Worm (Caenorhabditis elegans) whole organism, young adult: ENCODE results near the gene R03D7.2.
"Not testable (repeated sequence)": the region's sequence is repeated elsewhere in the genome, so short reads cannot be mapped to it uniquely, and the experiment has no call there.

Source experiments
- B0261.1 ChIP-seq: sonication (generic microtip); optimal IDR thresholded peaks from 2 replicates; lab custom pipeline; 2016; ENCODE audit warnings: mild to moderate bottlenecking, missing genetic modification characterization, moderate library complexity, missing compliant biosample characterization
- C06A6.2 ChIP-seq: fragments of 200-800 bp; sonication (Bioruptor generic); conservative IDR thresholded peaks from 2 replicates; pipeline ENCODE4 v1.3.6; 2022; ENCODE audit warnings: missing genetic modification characterization, missing compliant biosample characterization
- C17E4.6 ChIP-seq: fragments of 200-800 bp; sonication (Bioruptor generic); IDR thresholded peaks from 2 replicates; pipeline ENCODE4 v1.3.6; 2022; ENCODE audit warnings: missing genetic modification reagents, missing genetic modification characterization, missing compliant biosample characterization
- F10E7.11 ChIP-seq: sonication (generic microtip); optimal IDR thresholded peaks from 2 replicates; lab custom pipeline; 2017; ENCODE audit warnings: mild to moderate bottlenecking, missing genetic modification characterization, moderate library complexity, missing compliant biosample characterization
- F22D6.2 ChIP-seq: sonication (generic microtip); optimal IDR thresholded peaks from 2 replicates; lab custom pipeline; 2016; ENCODE audit warnings: mild to moderate bottlenecking, missing genetic modification characterization, missing compliant biosample characterization
- F55B11.4 ChIP-seq: sonication (generic microtip); optimal IDR thresholded peaks from 2 replicates; lab custom pipeline; 2016; ENCODE audit warnings: missing compliant biosample characterization, missing genetic modification characterization, borderline replicate concordance; ENCODE audit not compliant: insufficient read depth
- T07F8.4 ChIP-seq: sonication (generic microtip); optimal IDR thresholded peaks from 2 replicates; lab custom pipeline; 2016; ENCODE audit warnings: mild to moderate bottlenecking, missing genetic modification characterization, moderate library complexity, missing compliant biosample characterization
- Y53F4B.3 ChIP-seq: fragments of 200-800 bp; sonication (Bioruptor generic); IDR thresholded peaks from 2 replicates; pipeline ENCODE4 v1.3.6; 2022; ENCODE audit warnings: missing genetic modification reagents, missing genetic modification characterization, missing compliant biosample characterization
- Y53G8AR.9 ChIP-seq: fragments of 200-800 bp; sonication (Bioruptor generic); conservative IDR thresholded peaks from 2 replicates; pipeline ENCODE4 v1.3.6; 2022; ENCODE audit warnings: missing genetic modification reagents, missing genetic modification characterization, missing compliant biosample characterization
- Y56A3A.18 ChIP-seq: fragments of 200-800 bp; sonication (Bioruptor generic); IDR thresholded peaks from 2 replicates; pipeline ENCODE4 v1.3.6; 2022; ENCODE audit warnings: missing genetic modification reagents, missing genetic modification characterization, missing compliant biosample characterization
- Y95B8A.8 ChIP-seq: fragments of 200-800 bp; sonication (Bioruptor generic); IDR thresholded peaks from 2 replicates; pipeline ENCODE4 v1.3.6; 2022; ENCODE audit warnings: missing genetic modification reagents, missing genetic modification characterization, missing compliant biosample characterization
- attf-3 ChIP-seq: fragments of 200-800 bp; sonication (Bioruptor generic); conservative IDR thresholded peaks from 2 replicates; pipeline ENCODE4 v1.3.6; 2022; ENCODE audit warnings: missing genetic modification reagents, missing genetic modification characterization, missing compliant biosample characterization
- attf-6 ChIP-seq: fragments of 200-800 bp; sonication (Bioruptor generic); IDR thresholded peaks from 2 replicates; pipeline ENCODE4 v1.3.6; 2022; ENCODE audit warnings: missing genetic modification reagents, missing genetic modification characterization, missing compliant biosample characterization
- bed-2 ChIP-seq: fragments of 200-800 bp; sonication (Bioruptor generic); IDR thresholded peaks from 2 replicates; pipeline ENCODE4 v1.3.6; 2022; ENCODE audit warnings: missing genetic modification reagents, missing genetic modification characterization, missing compliant biosample characterization
- ceh-27 ChIP-seq: fragments of 200-800 bp; sonication (Bioruptor generic); optimal IDR thresholded peaks from 2 replicates; lab custom pipeline; 2018; ENCODE audit warnings: mild to moderate bottlenecking, missing genetic modification characterization, moderate library complexity, missing compliant biosample characterization
- ceh-40 ChIP-seq: fragments of 200-800 bp; sonication (Bioruptor generic); IDR thresholded peaks from 2 replicates; pipeline ENCODE4 v1.3.6; 2022; ENCODE audit warnings: missing genetic modification characterization, missing compliant biosample characterization
- ceh-58 ChIP-seq: fragments of 200-800 bp; sonication (Bioruptor generic); IDR thresholded peaks from 2 replicates; pipeline ENCODE4 v1.3.6; 2022; ENCODE audit warnings: missing genetic modification characterization, missing compliant biosample characterization
- ceh-79 ChIP-seq: sonication (generic microtip); optimal IDR thresholded peaks from 2 replicates; lab custom pipeline; 2017; ENCODE audit warnings: mild to moderate bottlenecking, missing genetic modification characterization, missing compliant biosample characterization
- dox-1 ChIP-seq: fragments of 200-800 bp; sonication (Bioruptor generic); IDR thresholded peaks from 2 replicates; pipeline ENCODE4 v1.3.6; 2022; ENCODE audit warnings: missing genetic modification reagents, missing genetic modification characterization, missing compliant biosample characterization
- dpl-1 ChIP-seq: fragments of 150-350 bp; optimal IDR thresholded peaks from 2 replicates; lab custom pipeline; 2014; ENCODE audit warnings: missing biosample characterization, missing genetic modification reagents, missing genetic modification characterization
- efl-1 ChIP-seq: fragments of 150-350 bp; optimal IDR thresholded peaks from 2 replicates; lab custom pipeline; 2014; ENCODE audit warnings: missing biosample characterization, missing genetic modification reagents, missing genetic modification characterization
- egl-44 ChIP-seq: fragments of 200-800 bp; sonication (Bioruptor generic); IDR thresholded peaks from 2 replicates; pipeline ENCODE4 v1.3.6; 2022; ENCODE audit warnings: missing genetic modification reagents, missing genetic modification characterization, missing compliant biosample characterization
- ets-4 ChIP-seq: fragments of 200-800 bp; sonication (Bioruptor generic); optimal IDR thresholded peaks from 2 replicates; lab custom pipeline; 2018; ENCODE audit warnings: mild to moderate bottlenecking, missing genetic modification characterization, missing compliant biosample characterization
- him-1 ChIP-seq: sonication (generic microtip); optimal IDR thresholded peaks from 2 replicates; lab custom pipeline; 2016; ENCODE audit warnings: missing genotype, missing genetic modification reagents, missing genetic modification characterization, missing compliant biosample characterization
- hrde-1 ChIP-seq: sonication (generic microtip); optimal IDR thresholded peaks from 2 replicates; lab custom pipeline; 2016; ENCODE audit warnings: missing genetic modification characterization, mild to moderate bottlenecking, missing compliant biosample characterization, moderate library complexity, missing genotype, missing genetic modification reagents, borderline replicate concordance
- hsf-1 ChIP-seq: fragments of 200-800 bp; sonication (Bioruptor generic); IDR thresholded peaks from 2 replicates; pipeline ENCODE4 v1.3.6; 2022; ENCODE audit warnings: missing genetic modification reagents, missing genetic modification characterization, missing compliant biosample characterization
- lag-1 ChIP-seq: fragments of 200-800 bp; sonication (Bioruptor generic); IDR thresholded peaks from 2 replicates; pipeline ENCODE4 v1.3.6; 2022; ENCODE audit warnings: missing genetic modification reagents, missing genetic modification characterization, missing compliant biosample characterization
- madf-10 ChIP-seq: sonication (generic microtip); optimal IDR thresholded peaks from 2 replicates; lab custom pipeline; 2016; ENCODE audit warnings: mild to moderate bottlenecking, missing genetic modification characterization, missing compliant biosample characterization
- madf-3 ChIP-seq: fragments of 200-800 bp; sonication (Bioruptor generic); IDR thresholded peaks from 2 replicates; pipeline ENCODE4 v1.3.6; 2022; ENCODE audit warnings: missing genetic modification reagents, missing genetic modification characterization, missing compliant biosample characterization
- mcd-1 ChIP-seq: fragments of 200-800 bp; sonication (Bioruptor generic); IDR thresholded peaks from 2 replicates; pipeline ENCODE4 v1.3.6; 2022; ENCODE audit warnings: missing genetic modification reagents, missing genetic modification characterization, missing compliant biosample characterization
- mxl-1 ChIP-seq: sonication (generic microtip); optimal IDR thresholded peaks from 2 replicates; lab custom pipeline; 2016; ENCODE audit warnings: missing genetic modification characterization, missing compliant biosample characterization
- nhr-120 ChIP-seq: fragments of 200-800 bp; sonication (Bioruptor generic); IDR thresholded peaks from 2 replicates; pipeline ENCODE4 v1.3.6; 2022; ENCODE audit warnings: missing genetic modification characterization, missing compliant biosample characterization
- nhr-27 ChIP-seq: fragments of 200-800 bp; sonication (Bioruptor generic); optimal IDR thresholded peaks from 2 replicates; lab custom pipeline; 2018; ENCODE audit warnings: mild to moderate bottlenecking, missing genetic modification characterization, moderate library complexity, missing compliant biosample characterization
- pbrm-1 ChIP-seq: fragments of 200-800 bp; sonication (Bioruptor generic); IDR thresholded peaks from 2 replicates; pipeline ENCODE4 v1.3.6; 2022; ENCODE audit warnings: missing genetic modification reagents, missing genetic modification characterization, missing compliant biosample characterization
- pha-4 ChIP-seq: fragments of 150-350 bp; sonication (generic microtip); optimal IDR thresholded peaks from 2 replicates; lab custom pipeline; 2014; ENCODE audit warnings: missing biosample characterization, missing genetic modification reagents, missing genetic modification characterization
- repo-1 ChIP-seq: sonication (generic microtip); optimal IDR thresholded peaks from 2 replicates; lab custom pipeline; 2017; ENCODE audit warnings: mild to moderate bottlenecking, missing genetic modification characterization, missing compliant biosample characterization
- snpc-1.1 ChIP-seq: sonication (generic microtip); optimal IDR thresholded peaks from 2 replicates; lab custom pipeline; 2017; ENCODE audit warnings: missing genetic modification characterization, mild to moderate bottlenecking, missing compliant biosample characterization, antibody characterized with exemption, moderate library complexity, missing genotype, missing genetic modification reagents; ENCODE audit not compliant: insufficient read depth
- somi-1 ChIP-seq: fragments of 200-800 bp; sonication (Bioruptor generic); optimal IDR thresholded peaks from 2 replicates; lab custom pipeline; 2018; ENCODE audit warnings: mild to moderate bottlenecking, missing genetic modification characterization, missing compliant biosample characterization
- tbx-9 ChIP-seq: sonication (generic microtip); optimal IDR thresholded peaks from 2 replicates; lab custom pipeline; 2016; ENCODE audit warnings: borderline replicate concordance, missing genetic modification characterization, inconsistent platforms, missing compliant biosample characterization
- tlf-1 ChIP-seq: fragments of 200-800 bp; sonication (Bioruptor generic); optimal IDR thresholded peaks from 2 replicates; lab custom pipeline; 2018; ENCODE audit warnings: mild to moderate bottlenecking, missing genetic modification characterization, missing compliant biosample characterization
- unc-62 ChIP-seq: fragments of 150-350 bp; optimal IDR thresholded peaks from 2 replicates; lab custom pipeline; 2014; ENCODE audit warnings: missing biosample characterization, missing genetic modification reagents, missing genetic modification characterization
- zim-3 ChIP-seq: sonication (generic microtip); optimal IDR thresholded peaks from 2 replicates; lab custom pipeline; 2017; ENCODE audit warnings: mild to moderate bottlenecking, missing genetic modification characterization, moderate library complexity, missing compliant biosample characterization
- ztf-25 ChIP-seq: fragments of 200-800 bp; sonication (Bioruptor generic); IDR thresholded peaks from 2 replicates; pipeline ENCODE4 v1.3.6; 2022; ENCODE audit warnings: missing genetic modification reagents, missing genetic modification characterization, missing compliant biosample characterization
- ztf-26 ChIP-seq: sonication (generic microtip); optimal IDR thresholded peaks from 2 replicates; lab custom pipeline; 2017; ENCODE audit warnings: missing genetic modification characterization, missing compliant biosample characterization
- ztf-6 ChIP-seq: fragments of 200-800 bp; sonication (Bioruptor generic); IDR thresholded peaks from 2 replicates; pipeline ENCODE4 v1.3.6; 2022; ENCODE audit warnings: missing genetic modification reagents, missing genetic modification characterization, missing compliant biosample characterization

The R03D7.2 gene

DNA sequence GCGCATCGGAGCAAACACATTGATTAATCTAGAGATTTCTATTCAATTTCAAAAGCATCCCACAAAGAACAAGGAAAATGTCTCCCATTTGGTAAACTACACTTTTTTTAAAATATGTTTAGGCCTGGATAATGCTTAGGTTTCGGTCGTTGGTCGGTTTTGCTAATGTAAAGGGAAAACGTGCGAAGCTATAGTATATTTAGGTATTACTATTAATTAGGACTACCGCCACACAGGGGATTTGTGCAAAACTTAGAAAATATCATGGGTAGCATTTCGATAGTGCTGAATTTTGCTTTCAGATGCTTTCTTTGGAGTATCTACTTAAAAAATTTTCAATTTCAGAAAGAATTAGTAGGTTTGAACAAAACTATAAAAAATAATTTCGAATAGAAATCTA lies 22.0 kb downstream of the R03D7.2 start:
- TF ChIP-seq ceh-79 (tag; lab: Kevin White, UChicago) (no peak), F22D6.2 (no peak), snpc-1.1 (tag; lab: Kevin White, UChicago) (no peak), ztf-26 (tag; lab: Kevin White, UChicago) (no peak), efl-1 (GFP tag; lab: Kevin White, UChicago) (no peak), dpl-1 (GFP tag; lab: Kevin White, UChicago) (no peak), C06A6.2 (no peak), ets-4 (no peak), Y53F4B.3 (GFP tag; lab: Robert Waterston, UW) (no peak), bed-2 (GFP tag; lab: Robert Waterston, UW) (no peak), pha-4 (tag; lab: Kevin White, UChicago) (no peak), mxl-1 (tag; lab: Kevin White, UChicago) (no peak), nhr-27 (no peak), dox-1 (no peak), madf-3 (no peak), zim-3 (tag; lab: Kevin White, UChicago) (no peak), ceh-58 (GFP tag; lab: Robert Waterston, UW) (no peak)

DNA sequence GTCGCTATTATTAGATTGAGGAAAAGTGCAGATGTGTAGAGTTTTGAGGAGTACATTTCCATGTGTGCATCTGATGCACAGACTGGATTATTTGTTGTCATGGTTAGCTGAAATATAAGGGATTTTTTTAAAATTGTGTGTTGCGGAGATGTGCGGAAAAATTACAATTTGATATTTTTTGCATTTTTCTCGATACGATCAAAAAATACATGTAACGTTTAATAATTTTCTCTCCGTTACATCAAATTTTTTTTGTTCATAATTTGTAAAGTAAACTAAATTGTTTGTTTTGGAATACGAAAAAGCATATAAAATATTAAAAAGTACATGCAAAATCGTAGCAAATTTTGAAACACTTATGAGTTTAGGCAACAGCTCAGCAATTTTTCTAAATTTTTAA lies 24.8 kb downstream of the R03D7.2 start, which contains the start of gene sra-11:
Gene sra-11, minus strand, starts transcription at position 101 of the 400 bp plus-strand sequence.
- TF ChIP-seq hrde-1 (tag; lab: Kevin White, UChicago) (no peak), Y53G8AR.9 (GFP tag; lab: Robert Waterston, UW) (no peak), ceh-40 (GFP tag; lab: Robert Waterston, UW) (no peak), ztf-26 (tag; lab: Kevin White, UChicago) (no peak), nhr-120 (no peak), C17E4.6 (GFP tag; lab: Robert Waterston, UW) (no peak), attf-3 (no peak), ceh-79 (tag; lab: Kevin White, UChicago) (no peak), hsf-1 (GFP tag; lab: Robert Waterston, UW) (no peak), C06A6.2 (no peak), Y95B8A.8 (GFP tag; lab: Robert Waterston, UW) (no peak), zim-3 (tag; lab: Kevin White, UChicago) (no peak), Y53F4B.3 (GFP tag; lab: Robert Waterston, UW) (no peak), lag-1 (GFP tag; lab: Robert Waterston, UW) (no peak)
- TF ChIP-seq, all 124 proteins: peak for 0

DNA sequence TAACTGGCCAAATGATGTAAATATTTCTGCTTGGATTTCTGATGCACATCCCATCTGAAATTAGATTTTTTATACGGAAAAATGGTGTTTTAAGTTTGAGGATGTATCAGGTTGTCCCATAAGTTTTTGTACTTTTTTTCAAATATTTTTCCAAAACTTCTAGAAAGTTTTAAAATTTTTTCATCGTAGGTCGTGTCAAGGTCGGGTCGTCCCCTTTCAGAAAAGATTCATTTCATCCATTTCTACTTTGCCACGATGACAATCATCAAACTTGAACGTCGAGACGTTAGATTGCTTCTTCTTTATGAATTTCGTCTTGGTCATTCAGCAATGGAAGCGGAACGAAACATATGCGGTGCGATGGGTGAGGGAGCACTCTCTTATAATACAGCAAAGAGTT lies 30.6 kb downstream of the R03D7.2 start, which contains the start of gene sra-12:
Gene sra-12, minus strand, starts transcription at position 101 of the 400 bp plus-strand sequence.
- not testable (repeated sequence) for TF ChIP-seq repo-1 (tag; lab: Kevin White, UChicago); Y95B8A.8 (GFP tag; lab: Robert Waterston, UW); F10E7.11 (tag; lab: Kevin White, UChicago)

DNA sequence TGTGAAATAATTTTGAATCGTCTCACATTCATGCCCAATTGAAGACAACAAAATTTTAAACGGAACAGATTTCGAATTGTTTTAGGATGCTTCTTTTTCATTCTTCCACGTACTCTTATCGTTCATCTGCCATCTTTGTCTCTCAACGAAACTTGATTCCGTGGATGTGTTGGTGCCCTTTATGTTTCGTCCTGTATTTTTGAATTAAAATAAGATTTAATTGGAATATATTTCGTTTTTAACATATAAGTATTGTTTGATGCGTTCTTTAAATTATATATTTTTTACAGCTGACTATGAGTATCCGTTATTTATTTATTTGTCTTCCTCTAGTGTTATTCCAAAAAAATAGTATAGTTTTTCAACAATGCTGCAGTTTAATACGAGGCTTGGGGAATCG lies 32.9 kb downstream of the R03D7.2 start, which contains the start of gene gly-1:
Gene gly-1, minus strand, starts transcription at position 101 of the 400 bp plus-strand sequence.
- TF ChIP-seq tlf-1 (GFP tag; lab: Kevin White, UChicago) (no peak), attf-6 (GFP tag; lab: Robert Waterston, UW) (no peak), tbx-9 (tag; lab: Kevin White, UChicago) (no peak), B0261.1 (tag; lab: Kevin White, UChicago) (no peak), ztf-25 (GFP tag; lab: Robert Waterston, UW) (no peak), egl-44 (no peak), pbrm-1 (GFP tag; lab: Robert Waterston, UW) (no peak), attf-3 (no peak), madf-10 (tag; lab: Kevin White, UChicago) (no peak), F55B11.4 (no peak), mcd-1 (GFP tag; lab: Robert Waterston, UW) (no peak), him-1 (tag; lab: Kevin White, UChicago) (no peak), somi-1 (GFP tag; lab: Kevin White, UChicago) (no peak), T07F8.4 (tag; lab: Kevin White, UChicago) (no peak), unc-62 (GFP tag; lab: Kevin White, UChicago) (no peak), ceh-27 (no peak), Y56A3A.18 (GFP tag; lab: Robert Waterston, UW) (no peak), ztf-6 (GFP tag; lab: Robert Waterston, UW) (no peak)
